Fruit fly (Drosophila melanogaster) whole organism, embryonic: Measurements from ENCODE around the gene CG43136.

ENCODE experiments used
- BtbVII ChIP-seq: fragments of 200-800 bp; sonication (Bioruptor generic); optimal IDR thresholded peaks from 3 replicates; lab custom pipeline; 2017; ENCODE audit warnings: missing biosample characterization, mild to moderate bottlenecking, missing genetic modification characterization
- CG3838 ChIP-seq: fragments of 200-800 bp; sonication (Bioruptor generic); optimal IDR thresholded peaks from 3 replicates; lab custom pipeline; 2016; ENCODE audit warnings: missing biosample characterization, missing genetic modification characterization
- HLHmδ ChIP-seq: fragments of 200-800 bp; sonication (Bioruptor generic); optimal IDR thresholded peaks from 2 replicates; lab custom pipeline; 2018; ENCODE audit warnings: missing biosample characterization, mild to moderate bottlenecking, missing genetic modification characterization, moderate library complexity
- HmgD ChIP-seq: fragments of 200-800 bp; sonication (Bioruptor generic); optimal IDR thresholded peaks from 3 replicates; lab custom pipeline; 2016; ENCODE audit warnings: missing biosample characterization, missing genetic modification characterization
- dati ChIP-seq: fragments of 200-800 bp; sonication (Bioruptor generic); IDR thresholded peaks from 2 replicates; pipeline ENCODE4 v1.3.6; 2022; ENCODE audit warnings: missing biosample characterization, missing genetic modification characterization
- insv ChIP-seq, 2 experiments: fragments of 200-800 bp; sonication (Bioruptor generic); optimal IDR thresholded peaks; 3 replicates each; lab custom pipeline; 2016 to 2018; ENCODE audit warnings: missing biosample characterization in 2 of 2, missing genetic modification characterization in 2 of 2
- sim ChIP-seq: fragments of 200-800 bp; sonication (Bioruptor generic); IDR thresholded peaks from 2 replicates; pipeline ENCODE4 v1.3.6; 2022; ENCODE audit warnings: missing biosample characterization, missing genetic modification characterization
- twi ChIP-seq: fragments of 200-800 bp; optimal IDR thresholded peaks from 2 replicates; lab custom pipeline; 2019; ENCODE audit warnings: missing biosample characterization, mild to moderate bottlenecking, missing genetic modification characterization, moderate library complexity
- unpg ChIP-seq: fragments of 200-800 bp; sonication (Bioruptor generic); optimal IDR thresholded peaks from 3 replicates; lab custom pipeline; 2018; ENCODE audit warnings: missing biosample characterization, mild to moderate bottlenecking, missing genetic modification characterization, moderate library complexity

DNA sequence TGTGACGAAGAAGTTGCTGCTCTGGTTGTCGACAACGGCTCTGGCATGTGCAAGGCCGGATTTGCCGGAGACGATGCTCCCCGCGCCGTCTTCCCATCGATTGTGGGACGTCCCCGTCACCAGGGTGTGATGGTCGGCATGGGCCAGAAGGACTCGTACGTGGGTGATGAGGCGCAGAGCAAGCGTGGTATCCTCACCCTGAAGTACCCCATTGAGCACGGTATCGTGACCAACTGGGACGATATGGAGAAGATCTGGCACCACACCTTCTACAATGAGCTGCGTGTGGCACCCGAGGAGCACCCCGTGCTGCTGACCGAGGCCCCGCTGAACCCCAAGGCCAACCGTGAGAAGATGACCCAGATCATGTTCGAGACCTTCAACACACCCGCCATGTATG is 49.1 kb downstream of the CG43136 start:
- TF ChIP-seq HLHmδ (GFP tag; lab: Kevin White, UChicago) (no peak), CG3838 (GFP tag; lab: Kevin White, UChicago) (no peak), twi (tag; lab: Kevin White, UChicago) (no peak), unpg (GFP tag; lab: Kevin White, UChicago) (no peak), HmgD (no peak), dati (GFP tag; lab: Robert Waterston, UW) (no peak), BtbVII (GFP tag; lab: Kevin White, UChicago) (no peak), insv (GFP tag; optimal IDR thresholded peaks at IDR 0.05; lab: Kevin White, UChicago) (no peak), sim (GFP tag; lab: Robert Waterston, UW) (no peak)
